Worm (Caenorhabditis elegans) whole organism, midembryonic: ENCODE results near the gene Y60A9A.1.

Experiments used
- T22C8.4 ChIP-seq: fragments of 200-800 bp; sonication (Bioruptor generic); IDR thresholded peaks from 2 replicates; pipeline ENCODE4 v1.3.6; 2022; ENCODE audit warnings: missing genetic modification characterization, missing compliant biosample characterization
- flt-1 ChIP-seq: fragments of 200-800 bp; sonication (Bioruptor generic); IDR thresholded peaks from 2 replicates; pipeline ENCODE4 v1.3.6; 2022; ENCODE audit warnings: missing genetic modification characterization, missing compliant biosample characterization
- ztf-29 ChIP-seq: fragments of 200-800 bp; sonication (Bioruptor generic); IDR thresholded peaks from 2 replicates; pipeline ENCODE4 v1.3.6; 2022; ENCODE audit warnings: missing genetic modification reagents, missing genetic modification characterization, missing compliant biosample characterization

DNA sequence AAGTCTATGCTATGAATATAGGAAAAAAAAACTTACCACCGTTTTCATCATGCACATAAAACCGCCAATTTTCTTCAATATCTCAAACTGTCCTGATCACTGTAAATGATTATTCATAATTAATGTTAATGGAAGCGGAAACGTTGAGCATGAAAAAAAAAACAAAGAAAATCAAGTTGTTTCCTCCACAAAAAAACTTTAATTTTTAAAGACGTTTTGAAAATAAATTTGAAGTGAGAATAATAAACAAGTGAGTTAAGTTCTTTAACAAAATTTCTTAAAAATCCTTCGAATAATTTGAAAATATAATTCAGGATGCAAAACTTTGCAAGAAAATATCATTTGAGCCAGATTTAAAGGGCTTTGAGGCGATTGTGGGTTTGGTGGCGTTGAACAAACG is 6.8 kb downstream of the Y60A9A.1 start, which contains the start of gene irk-3:
- TF ChIP-seq flt-1 (GFP tag; lab: Robert Waterston, UW) (no peak), ztf-29 (GFP tag; lab: Robert Waterston, UW) (no peak), T22C8.4 (no peak)
